Fruit fly (Drosophila melanogaster) whole organism, prepupa: ENCODE results near the gene RhoGAP18B.

Source experiments
- Blimp-1 ChIP-seq: fragments of 200-800 bp; sonication (Bioruptor generic); optimal IDR thresholded peaks from 3 replicates; lab custom pipeline; 2017; ENCODE audit warnings: missing biosample characterization, missing genetic modification characterization, mild to moderate bottlenecking, moderate library complexity, missing genetic modification reagents
- CG10631 ChIP-seq: fragments of 200-800 bp; sonication (Bioruptor generic); optimal IDR thresholded peaks from 2 replicates; lab custom pipeline; 2016; ENCODE audit warnings: missing biosample characterization, missing genetic modification characterization
- CG10669 ChIP-seq: fragments of 200-800 bp; sonication (Bioruptor generic); optimal IDR thresholded peaks from 3 replicates; lab custom pipeline; 2018; ENCODE audit warnings: missing biosample characterization, mild to moderate bottlenecking, missing genetic modification characterization, moderate library complexity
- CG11762 ChIP-seq: fragments of 200-800 bp; sonication (Bioruptor generic); optimal IDR thresholded peaks from 3 replicates; lab custom pipeline; 2016; ENCODE audit warnings: missing biosample characterization, missing genetic modification characterization; ENCODE audit not compliant: insufficient read depth
- CG15336 ChIP-seq: fragments of 200-800 bp; sonication (Bioruptor generic); IDR thresholded peaks from 2 replicates; pipeline ENCODE4 v1.3.6; 2022; ENCODE audit warnings: missing biosample characterization, missing genetic modification characterization
- CG1621 ChIP-seq: fragments of 200-800 bp; sonication (Bioruptor generic); optimal IDR thresholded peaks from 3 replicates; lab custom pipeline; 2018; ENCODE audit warnings: missing biosample characterization, mild to moderate bottlenecking, missing genetic modification characterization
- CG3032 ChIP-seq: fragments of 200-800 bp; optimal IDR thresholded peaks from 2 replicates; lab custom pipeline; 2019; ENCODE audit warnings: missing biosample characterization, mild to moderate bottlenecking, missing genetic modification characterization, moderate library complexity
- CG31627 ChIP-seq: fragments of 200-800 bp; sonication (Bioruptor generic); optimal IDR thresholded peaks from 3 replicates; lab custom pipeline; 2016; ENCODE audit warnings: missing biosample characterization, missing genetic modification characterization
- CG32006 ChIP-seq: fragments of 200-800 bp; sonication (Bioruptor generic); optimal IDR thresholded peaks from 3 replicates; lab custom pipeline; 2017; ENCODE audit warnings: missing biosample characterization, mild to moderate bottlenecking, missing genetic modification characterization
- CG34406 ChIP-seq: fragments of 200-800 bp; sonication (Bioruptor generic); optimal IDR thresholded peaks from 3 replicates; lab custom pipeline; 2016; ENCODE audit warnings: missing biosample characterization, missing genetic modification characterization
- CG3919 ChIP-seq: fragments of 200-800 bp; sonication (Bioruptor generic); optimal IDR thresholded peaks from 3 replicates; lab custom pipeline; 2016; ENCODE audit warnings: missing biosample characterization, missing genetic modification characterization
- CG6163 ChIP-seq: fragments of 200-800 bp; sonication (Bioruptor generic); IDR thresholded peaks from 3 replicates; pipeline ENCODE4 v1.3.6; 2022; ENCODE audit warnings: missing biosample characterization, missing genetic modification characterization
- CG6276 ChIP-seq: fragments of 200-800 bp; sonication (Bioruptor generic); optimal IDR thresholded peaks from 2 replicates; lab custom pipeline; 2017; ENCODE audit warnings: missing biosample characterization, mild to moderate bottlenecking, missing genetic modification characterization
- CG6792 ChIP-seq: fragments of 200-800 bp; sonication (Bioruptor generic); optimal IDR thresholded peaks from 3 replicates; lab custom pipeline; 2016; ENCODE audit warnings: missing biosample characterization, missing genetic modification characterization
- CG6808 ChIP-seq: fragments of 200-800 bp; sonication (Bioruptor generic); optimal IDR thresholded peaks from 3 replicates; lab custom pipeline; 2017; ENCODE audit warnings: missing biosample characterization, missing genetic modification characterization, mild to moderate bottlenecking, moderate library complexity, missing genetic modification reagents
- CG7368 ChIP-seq: fragments of 200-800 bp; sonication (Bioruptor generic); optimal IDR thresholded peaks from 3 replicates; lab custom pipeline; 2016; ENCODE audit warnings: missing biosample characterization, missing genetic modification characterization
- CG8119 ChIP-seq: fragments of 200-800 bp; sonication (Bioruptor generic); IDR thresholded peaks from 3 replicates; pipeline ENCODE4 v1.3.6; 2022; ENCODE audit warnings: missing biosample characterization, missing genetic modification characterization
- Eip75B ChIP-seq: fragments of 200-800 bp; sonication (Bioruptor generic); optimal IDR thresholded peaks from 3 replicates; lab custom pipeline; 2016; ENCODE audit warnings: missing biosample characterization, missing genetic modification characterization
- Eip78C ChIP-seq: fragments of 200-800 bp; sonication (Bioruptor generic); peaks from one replicate; lab custom pipeline; 2016; ENCODE audit warnings: missing biosample characterization, missing genetic modification characterization
- Ets21C ChIP-seq: fragments of 200-800 bp; sonication (Bioruptor generic); optimal IDR thresholded peaks from 3 replicates; lab custom pipeline; 2016; ENCODE audit warnings: missing biosample characterization, missing genetic modification characterization
- Ets96B ChIP-seq: fragments of 200-800 bp; optimal IDR thresholded peaks from 2 replicates; lab custom pipeline; 2019; ENCODE audit warnings: missing biosample characterization, mild to moderate bottlenecking, missing genetic modification characterization, moderate library complexity
- Gug ChIP-seq: fragments of 200-800 bp; sonication (Bioruptor generic); IDR thresholded peaks from 2 replicates; pipeline ENCODE4 v1.3.6; 2022; ENCODE audit warnings: missing biosample characterization, missing genetic modification characterization
- Hr38 ChIP-seq: sonication (Bioruptor generic); optimal IDR thresholded peaks from 2 replicates; lab custom pipeline; 2016; ENCODE audit warnings: missing biosample characterization, missing genetic modification characterization
- Hr39 ChIP-seq: fragments of 200-800 bp; sonication (Bioruptor generic); optimal IDR thresholded peaks from 2 replicates; lab custom pipeline; 2016; ENCODE audit warnings: missing biosample characterization, missing genetic modification characterization
- Hr4 ChIP-seq: fragments of 200-800 bp; sonication (Bioruptor generic); optimal IDR thresholded peaks from 3 replicates; lab custom pipeline; 2016; ENCODE audit warnings: missing biosample characterization, missing genetic modification characterization
- Lpt ChIP-seq: fragments of 200-800 bp; sonication (Bioruptor generic); optimal IDR thresholded peaks from 3 replicates; lab custom pipeline; 2016; ENCODE audit warnings: missing biosample characterization, missing genetic modification characterization
- OdsH ChIP-seq: fragments of 200-800 bp; sonication (Bioruptor generic); optimal IDR thresholded peaks from 3 replicates; lab custom pipeline; 2016; ENCODE audit warnings: missing biosample characterization, missing genetic modification characterization
- Sox102F ChIP-seq: fragments of 200-800 bp; sonication (Bioruptor generic); optimal IDR thresholded peaks from 2 replicates; lab custom pipeline; 2016; ENCODE audit warnings: missing biosample characterization, mild to moderate bottlenecking, missing genetic modification characterization
- Sox14 ChIP-seq: fragments of 200-800 bp; sonication (Bioruptor generic); optimal IDR thresholded peaks from 3 replicates; lab custom pipeline; 2016; ENCODE audit warnings: missing biosample characterization, missing genetic modification characterization
- Sox15 ChIP-seq: fragments of 200-800 bp; sonication (Bioruptor generic); optimal IDR thresholded peaks from 3 replicates; lab custom pipeline; 2016; ENCODE audit warnings: missing biosample characterization, missing genetic modification characterization
- achi ChIP-seq: fragments of 200-800 bp; sonication (Bioruptor generic); optimal IDR thresholded peaks from 3 replicates; lab custom pipeline; 2016; ENCODE audit warnings: missing biosample characterization, missing genetic modification characterization
- acj6 ChIP-seq: fragments of 200-800 bp; sonication (Bioruptor generic); optimal IDR thresholded peaks from 3 replicates; lab custom pipeline; 2016; ENCODE audit warnings: missing biosample characterization, missing genetic modification characterization
- cyc ChIP-seq: fragments of 200-800 bp; sonication (Bioruptor generic); optimal IDR thresholded peaks from 3 replicates; lab custom pipeline; 2016; ENCODE audit warnings: missing biosample characterization, missing genetic modification characterization
- dac ChIP-seq: fragments of 200-800 bp; sonication (Bioruptor generic); optimal IDR thresholded peaks from 2 replicates; lab custom pipeline; 2017; ENCODE audit warnings: missing biosample characterization, mild to moderate bottlenecking, missing genetic modification characterization
- dsx ChIP-seq: fragments of 200-800 bp; optimal IDR thresholded peaks from 3 replicates; lab custom pipeline; 2019; ENCODE audit warnings: missing biosample characterization, mild to moderate bottlenecking, missing genetic modification characterization, moderate library complexity; ENCODE audit not compliant: poor library complexity, severe bottlenecking
- esn ChIP-seq: fragments of 200-800 bp; sonication (Bioruptor generic); optimal IDR thresholded peaks from 2 replicates; lab custom pipeline; 2016; ENCODE audit warnings: missing biosample characterization, mild to moderate bottlenecking, missing genetic modification characterization, moderate library complexity
- fd85E ChIP-seq: fragments of 200-800 bp; sonication (Bioruptor generic); optimal IDR thresholded peaks from 3 replicates; lab custom pipeline; 2016; ENCODE audit warnings: missing biosample characterization, missing genetic modification characterization
- fkh ChIP-seq: fragments of 200-800 bp; sonication (Bioruptor generic); optimal IDR thresholded peaks from 3 replicates; lab custom pipeline; 2017; ENCODE audit warnings: missing biosample characterization, mild to moderate bottlenecking, missing genetic modification characterization, moderate library complexity
- lz ChIP-seq: fragments of 200-800 bp; sonication (Bioruptor generic); optimal IDR thresholded peaks from 3 replicates; lab custom pipeline; 2016; ENCODE audit warnings: missing biosample characterization, missing genetic modification characterization
- pdm3 ChIP-seq: fragments of 200-800 bp; sonication (Bioruptor generic); optimal IDR thresholded peaks from 3 replicates; lab custom pipeline; 2016; ENCODE audit warnings: missing biosample characterization, missing genetic modification characterization
- salr ChIP-seq, 2 experiments: fragments of 200-800 bp; sonication (Bioruptor generic); optimal IDR thresholded peaks; 3 replicates each; lab custom pipeline; 2016 to 2018; ENCODE audit warnings: missing biosample characterization in 2 of 2, missing genetic modification characterization in 2 of 2, mild to moderate bottlenecking in 1 of 2
- spab ChIP-seq: fragments of 200-800 bp; sonication (Bioruptor generic); optimal IDR thresholded peaks from 2 replicates; lab custom pipeline; 2017; ENCODE audit warnings: missing biosample characterization, mild to moderate bottlenecking, missing genetic modification characterization, missing genetic modification reagents
- ss ChIP-seq, 2 experiments: fragments of 200-800 bp; sonication (Bioruptor generic); optimal IDR thresholded peaks; 2 replicates in 1 of 2; 3 replicates in 1 of 2; lab custom pipeline; 2017 to 2018; ENCODE audit warnings: mild to moderate bottlenecking in 2 of 2, missing biosample characterization in 2 of 2, missing genetic modification characterization in 2 of 2, moderate library complexity in 1 of 2
- svp ChIP-seq: fragments of 200-800 bp; sonication (Bioruptor generic); peaks from one replicate; lab custom pipeline; 2016; ENCODE audit warnings: missing biosample characterization, missing genetic modification characterization
- topi ChIP-seq: fragments of 200-800 bp; sonication (Bioruptor generic); optimal IDR thresholded peaks from 3 replicates; lab custom pipeline; 2016; ENCODE audit warnings: missing biosample characterization, missing genetic modification characterization

RhoGAP18B gene

dm6 chrX:19162249-19162914 lies 4.5 kb downstream of the RhoGAP18B start (continued):
- peak; percentile 28 for TF ChIP-seq CG11762 (GFP tag; lab: Kevin White, UChicago)
- peak; percentile 53 for TF ChIP-seq acj6
- TF ChIP-seq pdm3 = peak; percentile 81
- TF ChIP-seq fd85E = peak; percentile 11
- peak; percentile 83 for TF ChIP-seq CG6792 (GFP tag; lab: Kevin White, UChicago)
- peak; percentile 82 for TF ChIP-seq Hr39 (GFP tag; lab: Kevin White, UChicago)
- peak; percentile 56 for TF ChIP-seq spab
- peak; percentile 58 for TF ChIP-seq Ets21C (GFP tag; lab: Kevin White, UChicago)
- TF ChIP-seq CG10669 (GFP tag; lab: Kevin White, UChicago) = peak; percentile 67
- peak; percentile 52 for TF ChIP-seq Hr4 (GFP tag; lab: Kevin White, UChicago)
- peak; percentile 71 for TF ChIP-seq CG34406 (GFP tag; lab: Kevin White, UChicago)
- TF ChIP-seq achi (GFP tag; lab: Kevin White, UChicago) = peak; percentile 65
- TF ChIP-seq salr (GFP tag; optimal IDR thresholded peaks at IDR 0.05; lab: Kevin White, UChicago) = peak; percentile 37 to 59
- TF ChIP-seq Sox102F (GFP tag; lab: Kevin White, UChicago) = peak; percentile 81
- peak; percentile 81 for TF ChIP-seq lz (GFP tag; lab: Kevin White, UChicago)
- peak; percentile 39 for TF ChIP-seq CG3919 (GFP tag; lab: Kevin White, UChicago)
- TF ChIP-seq CG10631 (GFP tag; lab: Kevin White, UChicago) = peak; percentile 63
- peak; percentile 59 for TF ChIP-seq cyc (GFP tag; lab: Kevin White, UChicago)
- no peak for TF ChIP-seq dac (GFP tag; lab: Kevin White, UChicago)
- peak; percentile 84 for TF ChIP-seq Sox14
- peak; percentile 81 for TF ChIP-seq CG31627 (GFP tag; lab: Kevin White, UChicago)
- no peak for TF ChIP-seq Blimp-1 (GFP tag; lab: Kevin White, UChicago)

DNA sequence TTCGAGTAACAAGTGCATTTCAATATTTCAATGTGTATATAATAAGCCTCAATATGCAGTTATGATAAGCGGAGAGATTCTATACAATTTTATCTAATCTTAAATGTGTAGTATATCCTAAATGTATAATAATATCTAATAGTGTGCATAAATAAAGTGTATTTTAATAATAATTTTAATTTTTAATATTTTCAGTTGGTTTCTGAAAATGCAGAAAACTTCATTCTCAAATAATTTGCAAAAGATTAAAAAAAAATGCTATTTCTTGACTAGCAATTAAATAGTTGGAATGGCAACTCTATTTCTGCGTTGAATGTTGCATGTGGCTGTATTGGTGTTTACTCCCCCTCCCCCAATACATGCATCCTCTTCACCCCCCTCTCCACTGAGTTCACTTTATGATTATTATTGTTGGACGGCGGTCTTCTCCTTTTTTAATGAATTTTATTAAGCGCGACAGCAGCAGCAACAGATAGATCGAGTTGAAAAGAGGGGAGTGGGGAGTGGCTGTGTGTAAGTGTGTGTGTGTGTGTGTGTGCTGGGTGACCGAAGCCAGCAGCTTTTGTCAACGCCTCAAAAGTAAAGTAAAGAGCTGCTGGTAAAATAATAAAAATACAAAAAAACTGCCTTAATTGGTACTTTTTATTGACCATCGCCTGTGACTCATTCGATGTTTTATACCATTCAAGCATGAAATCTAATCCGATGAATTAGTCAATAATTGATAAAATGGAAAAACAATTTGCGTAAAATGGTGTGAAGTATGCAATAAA lies 6.1 kb downstream of the RhoGAP18B start:
- TF ChIP-seq acj6 (peak; percentile 20), CG1621 (tag; lab: Kevin White, UChicago) (no peak), CG8119 (GFP tag; lab: Robert Waterston, UW) (peak; percentile 36; the same call in 1 of the 3 replicates), Eip75B (GFP tag; lab: Kevin White, UChicago) (no peak), Sox14 (no peak), CG11762 (GFP tag; lab: Kevin White, UChicago) (no peak), Eip78C (GFP tag; lab: Kevin White, UChicago) (peak; percentile 85), CG3032 (tag; lab: Kevin White, UChicago) (peak; percentile 49), topi (GFP tag; lab: Kevin White, UChicago) (no peak), Sox15 (GFP tag; lab: Kevin White, UChicago) (no peak), lz (GFP tag; lab: Kevin White, UChicago) (no peak), OdsH (GFP tag; lab: Kevin White, UChicago) (peak; percentile 19), CG6276 (GFP tag; lab: Kevin White, UChicago) (no peak), CG32006 (GFP tag; lab: Kevin White, UChicago) (peak; percentile 38), fd85E (no peak), CG7368 (GFP tag; lab: Kevin White, UChicago) (no peak), dsx (GFP tag; lab: Kevin White, UChicago) (peak; percentile 63), cyc (GFP tag; lab: Kevin White, UChicago) (no peak), CG6792 (GFP tag; lab: Kevin White, UChicago) (peak; percentile 8), Hr39 (GFP tag; lab: Kevin White, UChicago) (no peak), Hr38 (GFP tag; lab: Kevin White, UChicago) (no peak), CG6808 (GFP tag; lab: Kevin White, UChicago) (peak; percentile 60), CG34406 (GFP tag; lab: Kevin White, UChicago) (peak; percentile 8), fkh (GFP tag; lab: Kevin White, UChicago) (no peak), pdm3 (no peak), ss (GFP tag; optimal IDR thresholded peaks at IDR 0.05; lab: Kevin White, UChicago) (peak; percentile 58 to 65), Gug (GFP tag; lab: Robert Waterston, UW) (no peak), Sox102F (GFP tag; lab: Kevin White, UChicago) (no peak), CG6163 (GFP tag; lab: Robert Waterston, UW) (no peak), svp (GFP tag; lab: Kevin White, UChicago) (peak; percentile 69), Hr4 (GFP tag; lab: Kevin White, UChicago) (no peak), Lpt (GFP tag; lab: Kevin White, UChicago) (no peak), esn (GFP tag; lab: Kevin White, UChicago) (peak; percentile 21), Ets96B (peak; percentile 61), salr (GFP tag; optimal IDR thresholded peaks at IDR 0.05; lab: Kevin White, UChicago) (peak in 1 of 2 experiments; percentile 1), CG15336 (GFP tag; lab: Robert Waterston, UW) (no peak), achi (GFP tag; lab: Kevin White, UChicago) (peak; percentile 15)
